Worm (Caenorhabditis elegans) whole organism, L1 larva: Measurements from ENCODE around the gene Y40A1A.2.

ENCODE experiments used
- C04F5.9 ChIP-seq: sonication (generic microtip); optimal IDR thresholded peaks from 2 replicates; lab custom pipeline; 2016; ENCODE audit warnings: missing genetic modification characterization, missing compliant biosample characterization
- C34B4.2 ChIP-seq: sonication (generic microtip); optimal IDR thresholded peaks from 2 replicates; lab custom pipeline; 2017; ENCODE audit warnings: mild to moderate bottlenecking, missing genetic modification characterization, missing compliant biosample characterization
- F16B12.6 ChIP-seq: fragments of 150-350 bp; optimal IDR thresholded peaks from 2 replicates; lab custom pipeline; 2014; ENCODE audit warnings: missing biosample characterization, missing genetic modification characterization
- aha-1 ChIP-seq: fragments of 150-350 bp; optimal IDR thresholded peaks from 2 replicates; lab custom pipeline; 2014; ENCODE audit warnings: missing biosample characterization, missing genetic modification characterization
- alr-1 ChIP-seq: fragments of 200-800 bp; sonication (Bioruptor generic); optimal IDR thresholded peaks from 2 replicates; lab custom pipeline; 2018; ENCODE audit warnings: borderline replicate concordance, mild to moderate bottlenecking, missing genetic modification characterization, missing compliant biosample characterization
- aly-2 ChIP-seq: fragments of 150-350 bp; optimal IDR thresholded peaks from 2 replicates; lab custom pipeline; 2014; ENCODE audit warnings: missing biosample characterization, missing genetic modification characterization
- ama-1 ChIP-seq: fragments of 150-350 bp; optimal IDR thresholded peaks from 2 replicates; lab custom pipeline; 2014
- blmp-1 ChIP-seq: fragments of 150-350 bp; optimal IDR thresholded peaks from 2 replicates; lab custom pipeline; 2014; ENCODE audit warnings: missing biosample characterization, missing genetic modification characterization
- ceh-63 ChIP-seq: fragments of 200-800 bp; sonication (Bioruptor generic); optimal IDR thresholded peaks from 2 replicates; lab custom pipeline; 2018; ENCODE audit warnings: mild to moderate bottlenecking, missing genetic modification characterization, missing compliant biosample characterization
- ceh-8 ChIP-seq: fragments of 200-800 bp; sonication (Bioruptor generic); optimal IDR thresholded peaks from 2 replicates; lab custom pipeline; 2018; ENCODE audit warnings: mild to moderate bottlenecking, missing genetic modification characterization, moderate library complexity, missing compliant biosample characterization
- ceh-82 ChIP-seq, 3 experiments: fragments of 150-350 bp in 1 of 3; sonication (generic microtip) in 2 of 3; optimal IDR thresholded peaks; 2 replicates each; lab custom pipeline; 2014 to 2017; ENCODE audit warnings: missing biosample characterization in 3 of 3, missing genetic modification characterization in 3 of 3
- ceh-88 ChIP-seq: fragments of 200-800 bp; sonication (Bioruptor generic); IDR thresholded peaks from 2 replicates; pipeline ENCODE4 v1.3.6; 2022; ENCODE audit warnings: missing genetic modification characterization, missing compliant biosample characterization
- dpl-1 ChIP-seq, 3 experiments: fragments of 150-350 bp in 2 of 3; sonication (generic microtip) in 1 of 3; optimal IDR thresholded peaks; 2 replicates each; lab custom pipeline; 2014 to 2017; ENCODE audit warnings: missing biosample characterization in 3 of 3, missing genetic modification characterization in 3 of 3, missing genetic modification reagents in 3 of 3
- dsc-1 ChIP-seq: sonication (generic microtip); optimal IDR thresholded peaks from 2 replicates; lab custom pipeline; 2016; ENCODE audit warnings: mild to moderate bottlenecking, missing genetic modification characterization, missing compliant biosample characterization
- efl-3 ChIP-seq: fragments of 200-800 bp; sonication (Bioruptor generic); optimal IDR thresholded peaks from 2 replicates; lab custom pipeline; 2018; ENCODE audit warnings: mild to moderate bottlenecking, missing genetic modification characterization, missing compliant biosample characterization
- elt-3 ChIP-seq, 6 experiments: fragments of 150-350 bp in 1 of 6; sonication (generic microtip); optimal IDR thresholded peaks; 2 replicates each; lab custom pipeline; 2017 to 2018; ENCODE audit warnings: missing biosample characterization in 6 of 6, missing genetic modification characterization in 6 of 6, inconsistent platforms in 1 of 6
- fkh-4 ChIP-seq: sonication (generic microtip); optimal IDR thresholded peaks from 2 replicates; lab custom pipeline; 2016; ENCODE audit warnings: missing compliant biosample characterization, missing genetic modification characterization, borderline replicate concordance
- fkh-8 ChIP-seq: sonication (generic microtip); optimal IDR thresholded peaks from 2 replicates; lab custom pipeline; 2016; ENCODE audit warnings: mild to moderate bottlenecking, missing genetic modification characterization, missing compliant biosample characterization
- fos-1 ChIP-seq: fragments of 150-350 bp; optimal IDR thresholded peaks from 2 replicates; lab custom pipeline; 2014; ENCODE audit warnings: missing biosample characterization, missing genetic modification characterization
- hpl-2 ChIP-seq: fragments of 150-350 bp; optimal IDR thresholded peaks from 2 replicates; lab custom pipeline; 2014; ENCODE audit warnings: missing biosample characterization, missing genetic modification reagents, missing genetic modification characterization
- irx-1 ChIP-seq: sonication (generic microtip); optimal IDR thresholded peaks from 2 replicates; lab custom pipeline; 2016; ENCODE audit warnings: missing genetic modification characterization, missing compliant biosample characterization
- isw-1 ChIP-seq: fragments of 200-800 bp; sonication (Bioruptor generic); IDR thresholded peaks from 2 replicates; pipeline ENCODE4 v1.3.6; 2022; ENCODE audit warnings: missing genetic modification characterization, missing compliant biosample characterization
- lin-13 ChIP-seq: fragments of 150-350 bp; optimal IDR thresholded peaks from 2 replicates; lab custom pipeline; 2014; ENCODE audit warnings: missing biosample characterization, missing genetic modification reagents, missing genetic modification characterization
- lin-14 ChIP-seq: fragments of 200-800 bp; sonication (Bioruptor generic); optimal IDR thresholded peaks from 2 replicates; lab custom pipeline; 2018; ENCODE audit warnings: mild to moderate bottlenecking, missing genetic modification characterization, moderate library complexity, missing compliant biosample characterization
- lin-15B ChIP-seq: fragments of 150-350 bp; sonication (generic microtip); optimal IDR thresholded peaks from 3 replicates; lab custom pipeline; 2014; ENCODE audit warnings: missing biosample characterization, missing genetic modification characterization
- lin-39 ChIP-seq: fragments of 150-350 bp; optimal IDR thresholded peaks from 2 replicates; lab custom pipeline; 2014; ENCODE audit warnings: missing biosample characterization, missing genetic modification reagents, missing genetic modification characterization
- lir-3 ChIP-seq: sonication (generic microtip); optimal IDR thresholded peaks from 2 replicates; lab custom pipeline; 2016; ENCODE audit warnings: mild to moderate bottlenecking, missing genetic modification characterization, moderate library complexity, missing compliant biosample characterization; ENCODE audit not compliant: poor library complexity
- mdl-1 ChIP-seq, 2 experiments: fragments of 150-350 bp; optimal IDR thresholded peaks; 2 replicates each; lab custom pipeline; 2014 to 2017; ENCODE audit warnings: missing biosample characterization in 2 of 2, missing genetic modification characterization in 2 of 2, inconsistent platforms in 1 of 2
- nhr-12 ChIP-seq: sonication (generic microtip); optimal IDR thresholded peaks from 2 replicates; lab custom pipeline; 2017; ENCODE audit warnings: missing biosample characterization, missing genetic modification characterization
- nhr-19 ChIP-seq: fragments of 200-800 bp; sonication (Bioruptor generic); conservative IDR thresholded peaks from 2 replicates; pipeline ENCODE4 v1.3.6; 2022; ENCODE audit warnings: missing genetic modification characterization, missing compliant biosample characterization
- nhr-237 ChIP-seq: fragments of 150-350 bp; optimal IDR thresholded peaks from 2 replicates; lab custom pipeline; 2014; ENCODE audit warnings: missing biosample characterization, missing genetic modification characterization
- nhr-28 ChIP-seq: fragments of 150-350 bp; optimal IDR thresholded peaks from 2 replicates; lab custom pipeline; 2014; ENCODE audit warnings: missing biosample characterization, missing genetic modification characterization
- nhr-47 ChIP-seq: sonication (generic microtip); optimal IDR thresholded peaks from 2 replicates; lab custom pipeline; 2016; ENCODE audit warnings: mild to moderate bottlenecking, missing genetic modification characterization, moderate library complexity, missing compliant biosample characterization
- nhr-77 ChIP-seq: fragments of 150-350 bp; optimal IDR thresholded peaks from 2 replicates; lab custom pipeline; 2014; ENCODE audit warnings: missing biosample characterization, missing genetic modification characterization
- nhr-84 ChIP-seq: sonication (generic microtip); optimal IDR thresholded peaks from 2 replicates; lab custom pipeline; 2017; ENCODE audit warnings: missing biosample characterization, missing genetic modification characterization
- nhr-85 ChIP-seq: sonication (generic microtip); peaks from one replicate; lab custom pipeline; 2016; ENCODE audit warnings: missing genetic modification characterization, inconsistent platforms, missing compliant biosample characterization
- nhr-90 ChIP-seq: sonication (generic microtip); optimal IDR thresholded peaks from 2 replicates; lab custom pipeline; 2016; ENCODE audit warnings: mild to moderate bottlenecking, missing genetic modification characterization, missing compliant biosample characterization; ENCODE audit not compliant: poor library complexity
- pag-3 ChIP-seq: sonication (generic microtip); optimal IDR thresholded peaks from 2 replicates; lab custom pipeline; 2017; ENCODE audit warnings: missing genetic modification characterization, mild to moderate bottlenecking, missing compliant biosample characterization, antibody characterized with exemption, borderline replicate concordance; ENCODE audit not compliant: insufficient read depth
- pax-3 ChIP-seq: fragments of 200-800 bp; sonication (Bioruptor generic); optimal IDR thresholded peaks from 2 replicates; lab custom pipeline; 2018; ENCODE audit warnings: mild to moderate bottlenecking, missing genetic modification characterization, moderate library complexity, missing compliant biosample characterization
- rnt-1 ChIP-seq: sonication (generic microtip); optimal IDR thresholded peaks from 2 replicates; lab custom pipeline; 2016; ENCODE audit warnings: mild to moderate bottlenecking, missing genetic modification characterization, moderate library complexity, missing compliant biosample characterization
- skn-1 ChIP-seq: fragments of 150-350 bp; optimal IDR thresholded peaks from 2 replicates; lab custom pipeline; 2014; ENCODE audit warnings: missing biosample characterization, missing genetic modification characterization
- snpc-4 ChIP-seq: fragments of 150-350 bp; optimal IDR thresholded peaks from 2 replicates; lab custom pipeline; 2014; ENCODE audit warnings: missing biosample characterization, missing genetic modification characterization
- snu-23 ChIP-seq: sonication (generic microtip); optimal IDR thresholded peaks from 2 replicates; lab custom pipeline; 2016; ENCODE audit warnings: missing genetic modification characterization, missing compliant biosample characterization
- sox-4 ChIP-seq: sonication (generic microtip); optimal IDR thresholded peaks from 2 replicates; lab custom pipeline; 2016; ENCODE audit warnings: missing genetic modification characterization, missing compliant biosample characterization
- sptf-1 ChIP-seq: fragments of 150-350 bp; optimal IDR thresholded peaks from 2 replicates; lab custom pipeline; 2014; ENCODE audit warnings: missing biosample characterization, missing genetic modification characterization
- swsn-7 ChIP-seq: sonication (generic microtip); optimal IDR thresholded peaks from 2 replicates; lab custom pipeline; 2016; ENCODE audit warnings: missing genetic modification characterization, missing compliant biosample characterization
- tbx-2 ChIP-seq: sonication (generic microtip); optimal IDR thresholded peaks from 2 replicates; lab custom pipeline; 2016; ENCODE audit warnings: missing genetic modification characterization, missing compliant biosample characterization
- tlp-1 ChIP-seq: fragments of 150-350 bp; optimal IDR thresholded peaks from 2 replicates; lab custom pipeline; 2014; ENCODE audit warnings: missing biosample characterization, missing genetic modification characterization
- unc-30 ChIP-seq: sonication (generic microtip); optimal IDR thresholded peaks from 2 replicates; lab custom pipeline; 2017; ENCODE audit warnings: missing biosample characterization, missing genetic modification characterization

Y40A1A.2 gene

ce11 chrX:1990434-1990833 lies at the start of gene Y40A1A.2:
Gene Y40A1A.2, plus strand, starts transcription at chrX:1990734.
- TF ChIP-seq sptf-1 (tag; lab: Kevin White, UChicago) (no peak), nhr-237 (tag; lab: Kevin White, UChicago) (no peak), lir-3 (tag; lab: Kevin White, UChicago) (no peak), elt-3 (tag; optimal IDR thresholded peaks at IDR 0.05; lab: Kevin White, UChicago) (no peak), lin-39 (tag; lab: Kevin White, UChicago) (no peak), C04F5.9 (tag; lab: Kevin White, UChicago) (no peak), unc-30 (no peak), nhr-28 (tag; lab: Kevin White, UChicago) (no peak), lin-13 (GFP tag; lab: Kevin White, UChicago) (no peak), efl-3 (no peak), ceh-63 (GFP tag; lab: Kevin White, UChicago) (no peak), lin-15B (tag; lab: Kevin White, UChicago) (no peak), nhr-19 (GFP tag; lab: Robert Waterston, UW) (no peak), hpl-2 (GFP tag; lab: Kevin White, UChicago) (no peak), fos-1 (tag; lab: Kevin White, UChicago) (no peak), nhr-12 (no peak)

- TF ChIP-seq F16B12.6 (tag; lab: Kevin White, UChicago): no peak
- TF ChIP-seq sox-4: no peak
- no peak for TF ChIP-seq pax-3 (tag; lab: Kevin White, UChicago)
- no peak for TF ChIP-seq ceh-82 (tag; optimal IDR thresholded peaks at IDR 0.05; lab: Kevin White, UChicago)
- TF ChIP-seq ceh-88 (GFP tag; lab: Robert Waterston, UW): no peak
- no peak for TF ChIP-seq alr-1 (tag; lab: Kevin White, UChicago)
- TF ChIP-seq snu-23: no peak
- TF ChIP-seq isw-1 (GFP tag; lab: Robert Waterston, UW): no peak
- no peak for TF ChIP-seq fkh-4 (tag; lab: Kevin White, UChicago)
- TF ChIP-seq aly-2 (tag; lab: Kevin White, UChicago): no peak
- no peak for TF ChIP-seq tlp-1
- TF ChIP-seq swsn-7 (tag; lab: Kevin White, UChicago): no peak
- no peak for TF ChIP-seq C34B4.2
- TF ChIP-seq pag-3 (tag; lab: Kevin White, UChicago): no peak
- TF ChIP-seq lin-15B (tag; lab: Kevin White, UChicago): no peak
- TF ChIP-seq nhr-84 (tag; lab: Kevin White, UChicago): no peak
- TF ChIP-seq ceh-8: no peak
Measured at ce11 chrX:1959063-1959462, 31.5 kb upstream of the Y40A1A.2 start.

ce11 chrX:1960895-1961715 lies 29.4 kb upstream of the Y40A1A.2 start:
- TF ChIP-seq aha-1 (tag; lab: Kevin White, UChicago) (no peak), nhr-90 (peak; percentile 42), nhr-84 (tag; lab: Kevin White, UChicago) (no peak), ama-1 (no peak), ceh-82 (tag; optimal IDR thresholded peaks at IDR 0.05; lab: Kevin White, UChicago) (peak in 2 of 3 experiments; percentile 4 to 58), blmp-1 (tag; lab: Kevin White, UChicago) (peak; percentile 34), nhr-47 (peak; percentile 41), tbx-2 (tag; lab: Kevin White, UChicago) (peak; percentile 42), fkh-8 (tag; lab: Kevin White, UChicago) (peak; percentile 33), nhr-85 (tag; lab: Kevin White, UChicago) (peak; percentile 75), dsc-1 (tag; lab: Kevin White, UChicago) (peak; percentile 28), mdl-1 (tag; optimal IDR thresholded peaks at IDR 0.05; lab: Kevin White, UChicago) (peak in 1 of 2 experiments; percentile 7), efl-3 (no peak), fkh-4 (tag; lab: Kevin White, UChicago) (no peak), lin-14 (GFP tag; lab: Kevin White, UChicago) (peak; percentile 86), rnt-1 (peak; percentile 83), fos-1 (tag; lab: Kevin White, UChicago) (no peak), dpl-1 (GFP tag; optimal IDR thresholded peaks at IDR 0.05; lab: Kevin White, UChicago) (peak in 1 of 3 experiments; percentile 20), skn-1 (tag; lab: Kevin White, UChicago) (peak; percentile 64), irx-1 (peak; percentile 45), lin-13 (GFP tag; lab: Kevin White, UChicago) (no peak), snpc-4 (peak; percentile 7), nhr-77 (tag; lab: Kevin White, UChicago) (peak; percentile 2)
